Worm (Caenorhabditis elegans): Measurements from ENCODE around the gene pro-2.
A peak's percentile ranks its signal among the peaks of the same experiment; 100 is the strongest.

The pro-2 gene

DNA sequence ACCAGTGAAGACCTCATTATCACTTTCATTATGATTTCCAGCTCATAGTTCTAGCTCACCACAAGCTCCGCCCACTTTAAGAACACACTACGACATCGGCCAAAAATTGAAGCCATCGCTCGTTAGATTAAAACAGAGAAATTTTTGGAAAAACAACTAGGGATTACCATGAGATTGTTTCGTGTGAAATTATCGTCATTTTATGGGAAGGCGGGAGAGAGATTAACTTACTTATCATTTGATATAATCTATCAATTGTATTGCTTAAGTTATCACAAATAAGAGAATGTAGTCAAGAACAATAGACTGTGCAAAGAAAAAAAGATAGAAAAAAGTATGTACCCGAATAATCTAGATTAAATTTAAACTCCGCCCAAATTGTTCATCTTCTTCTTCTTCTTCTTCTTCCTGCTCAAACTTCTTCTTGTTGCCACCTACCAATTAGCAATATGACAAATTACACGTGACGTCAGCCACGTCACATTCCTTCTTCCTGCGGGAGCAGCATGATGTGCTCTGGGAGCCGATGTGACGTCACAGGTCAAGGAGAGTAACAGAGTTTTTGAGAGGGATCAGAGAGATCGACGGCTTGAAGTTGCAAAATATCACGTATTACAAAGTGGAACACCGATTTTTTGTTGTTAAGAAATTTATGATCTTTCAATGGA, 44.7 kb downstream of the pro-2 start, which contains the start of gene nep-26:
Gene nep-26 (minus strand): TSS at position 51 of the 668 bp plus-strand sequence.
- no peak for TF ChIP-seq ztf-11 (tag; optimal IDR thresholded peaks at IDR 0.05)
- peak; percentile 60 for TF ChIP-seq nfya-1 (tag; optimal IDR thresholded peaks at IDR 0.05; ENCODE audit: insufficient read depth)
- TF ChIP-seq nhr-77 (tag; optimal IDR thresholded peaks at IDR 0.05), result no peak
- TF ChIP-seq ama-1 (optimal IDR thresholded peaks at IDR 0.05), result no peak
- peak; percentile 36 for TF ChIP-seq egl-5 (tag; optimal IDR thresholded peaks at IDR 0.05)
- no peak for TF ChIP-seq tbx-2 (tag; optimal IDR thresholded peaks at IDR 0.05)
- peak; percentile 42 for TF ChIP-seq lin-39 (tag; optimal IDR thresholded peaks at IDR 0.05)
- TF ChIP-seq nhr-23 (tag; optimal IDR thresholded peaks at IDR 0.05), result no peak
- TF ChIP-seq pha-4 (tag; optimal IDR thresholded peaks at IDR 0.05), result no peak

DNA sequence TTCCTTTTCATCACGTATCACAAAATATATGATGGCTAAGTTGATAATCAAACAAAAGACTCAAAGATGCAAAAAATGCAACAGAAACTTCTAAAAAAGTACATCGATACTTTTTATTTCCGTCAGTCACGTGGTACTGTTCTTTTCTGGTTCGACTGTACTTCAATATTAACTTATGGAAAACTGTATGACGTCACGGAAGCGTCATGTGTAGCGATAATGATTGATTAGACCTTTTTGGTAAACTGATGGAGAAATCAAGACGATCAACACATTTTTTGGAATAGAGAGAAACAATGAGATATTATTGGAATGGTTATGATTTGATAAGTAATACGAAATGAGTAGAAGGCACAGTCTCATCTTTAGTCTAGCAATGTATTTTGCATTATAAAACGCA, 50.6 kb downstream of the pro-2 start:
- TF ChIP-seq fkh-2 (tag; optimal IDR thresholded peaks at IDR 0.05) (no peak), jun-1 (tag; optimal IDR thresholded peaks at IDR 0.05) (no peak), zag-1 (tag; optimal IDR thresholded peaks at IDR 0.05) (no peak), elt-3 (tag; optimal IDR thresholded peaks at IDR 0.05) (peak in 1 of 3 experiments; percentile 41), ztf-11 (tag; optimal IDR thresholded peaks at IDR 0.05) (no peak), nhr-43 (tag; optimal IDR thresholded peaks at IDR 0.05; ENCODE audit: poor library complexity, severe bottlenecking) (peak; percentile 28), eor-1 (tag; optimal IDR thresholded peaks at IDR 0.05) (no peak), ama-1 (optimal IDR thresholded peaks at IDR 0.05) (no peak), nhr-23 (tag; optimal IDR thresholded peaks at IDR 0.05) (peak; percentile 82), ZK546.5 (tag; optimal IDR thresholded peaks at IDR 0.05) (no peak), nhr-25 (tag; optimal IDR thresholded peaks at IDR 0.05) (peak; percentile 61), snpc-4 (tag; optimal IDR thresholded peaks at IDR 0.05) (no peak), lin-39 (tag; optimal IDR thresholded peaks at IDR 0.05) (no peak), ceh-82 (tag; optimal IDR thresholded peaks at IDR 0.05) (no peak), tbx-2 (tag; optimal IDR thresholded peaks at IDR 0.05) (no peak), mml-1 (tag; optimal IDR thresholded peaks at IDR 0.05) (no peak)

Measured in whole organism, L3 larva.